Worm (Caenorhabditis elegans): Measurements from ENCODE around the gene D1046.18.

D1046.18 gene

ce11 chrIV:8892558-8892957 lies 37.5 kb upstream of the D1046.18 start, which contains the start of gene C27B7.2:
TSS of gene C27B7.2 (plus strand) at chrIV:8892858.
- no peak for TF ChIP-seq T23F11.4 (GFP tag; optimal IDR thresholded peaks at IDR 0.05)
- no peak for TF ChIP-seq tbx-2 (tag; optimal IDR thresholded peaks at IDR 0.05)
- no peak for TF ChIP-seq hlh-15 (tag; optimal IDR thresholded peaks at IDR 0.05)
- no peak for TF ChIP-seq pat-9 (tag; optimal IDR thresholded peaks at IDR 0.05)
- no peak for TF ChIP-seq ceh-6 (GFP tag; optimal IDR thresholded peaks at IDR 0.05)
- TF ChIP-seq pqm-1 (tag; optimal IDR thresholded peaks at IDR 0.05), result no peak
- no peak for TF ChIP-seq K09A11.1 (tag; optimal IDR thresholded peaks at IDR 0.05; ENCODE audit: insufficient read depth)
- no peak for TF ChIP-seq unc-42 (tag; optimal IDR thresholded peaks at IDR 0.05)
- TF ChIP-seq elt-4 (tag; optimal IDR thresholded peaks at IDR 0.05), result no peak
- TF ChIP-seq pros-1 (tag; optimal IDR thresholded peaks at IDR 0.05), result no peak
- no peak for TF ChIP-seq ttx-3 (tag; optimal IDR thresholded peaks at IDR 0.05)
- no peak for TF ChIP-seq sox-4 (tag; optimal IDR thresholded peaks at IDR 0.05)

- TF ChIP-seq unc-55 (GFP tag; optimal IDR thresholded peaks at IDR 0.05), result peak; percentile 62
- TF ChIP-seq ceh-34 (tag; optimal IDR thresholded peaks at IDR 0.05), result no peak
- no peak for TF ChIP-seq fax-1 (tag; optimal IDR thresholded peaks at IDR 0.05)
- peak; percentile 40 for TF ChIP-seq ceh-31 (tag; optimal IDR thresholded peaks at IDR 0.05)
- TF ChIP-seq hlh-30 (tag; optimal IDR thresholded peaks at IDR 0.05; ENCODE audit: insufficient read depth), result peak; percentile 55
- peak; percentile 0 for TF ChIP-seq nfya-1 (tag; optimal IDR thresholded peaks at IDR 0.05)
- no peak for TF ChIP-seq dmd-4 (tag; optimal IDR thresholded peaks at IDR 0.05; ENCODE audit: borderline replicate concordance)
- peak; percentile 46 for TF ChIP-seq pax-1 (tag; optimal IDR thresholded peaks at IDR 0.05)
Observed at ce11 chrIV:8893746-8894145, 36.3 kb upstream of the D1046.18 start, which contains the start of gene rad-54.L2. TSS of gene rad-54.L2 (plus strand) at chrIV:8894077.

DNA sequence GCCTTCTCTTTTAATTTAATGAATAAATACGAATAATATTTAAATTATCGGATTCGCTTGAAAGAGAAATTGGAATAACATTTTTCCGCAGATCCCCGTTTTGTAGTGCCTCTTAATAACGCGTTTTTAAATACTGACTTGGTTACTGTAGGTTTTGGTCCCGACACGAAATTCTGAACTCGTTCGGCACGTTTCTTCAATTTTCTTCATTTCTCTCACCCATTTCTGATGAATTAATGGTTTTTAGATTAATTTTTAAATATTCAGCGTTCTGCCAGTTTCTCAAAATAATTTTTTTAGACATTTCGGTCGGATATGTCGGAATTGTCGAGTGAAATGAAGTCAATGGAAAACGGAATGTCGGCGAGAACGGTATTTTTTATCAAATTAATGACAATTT lies 28.7 kb upstream of the D1046.18 start, which contains the start of gene C27B7.5:
Gene C27B7.5, plus strand, starts transcription at position 301 of the 400 bp plus-strand sequence.
- no peak for TF ChIP-seq dmd-4 (tag; optimal IDR thresholded peaks at IDR 0.05; ENCODE audit: borderline replicate concordance)
- TF ChIP-seq unc-42 (tag; optimal IDR thresholded peaks at IDR 0.05), result no peak
- TF ChIP-seq ceh-31 (tag; optimal IDR thresholded peaks at IDR 0.05), result no peak
- no peak for TF ChIP-seq lim-6 (tag; optimal IDR thresholded peaks at IDR 0.05)
- no peak for TF ChIP-seq hlh-6 (tag; optimal IDR thresholded peaks at IDR 0.05)
- no peak for TF ChIP-seq pag-3 (tag; optimal IDR thresholded peaks at IDR 0.05; ENCODE audit: borderline replicate concordance)
- no peak for TF ChIP-seq lin-11 (tag; optimal IDR thresholded peaks at IDR 0.05)
- no peak for TF ChIP-seq ref-2 (tag; optimal IDR thresholded peaks at IDR 0.05)
- TF ChIP-seq rnt-1 (tag; optimal IDR thresholded peaks at IDR 0.05), result no peak
- no peak for TF ChIP-seq ztf-16 (tag; optimal IDR thresholded peaks at IDR 0.05)
- no peak for TF ChIP-seq sox-2 (GFP tag; IDR thresholded peaks at IDR 0.05)
- no peak for TF ChIP-seq elt-2 (tag; optimal IDR thresholded peaks at IDR 0.05)
- TF ChIP-seq mec-3 (tag; optimal IDR thresholded peaks at IDR 0.05; ENCODE audit: borderline replicate concordance), result no peak
- no peak for TF ChIP-seq pqm-1 (tag; optimal IDR thresholded peaks at IDR 0.05)
- TF ChIP-seq hlh-15 (tag; optimal IDR thresholded peaks at IDR 0.05), result no peak
- no peak for TF ChIP-seq ttx-3 (tag; optimal IDR thresholded peaks at IDR 0.05)
- TF ChIP-seq hlh-13 (GFP tag; optimal IDR thresholded peaks at IDR 0.05), result no peak
- TF ChIP-seq fkh-10 (GFP tag; optimal IDR thresholded peaks at IDR 0.05), result no peak
- no peak for TF ChIP-seq zip-5 (tag; optimal IDR thresholded peaks at IDR 0.05)
- no peak for TF ChIP-seq che-1 (tag; optimal IDR thresholded peaks at IDR 0.05)

DNA sequence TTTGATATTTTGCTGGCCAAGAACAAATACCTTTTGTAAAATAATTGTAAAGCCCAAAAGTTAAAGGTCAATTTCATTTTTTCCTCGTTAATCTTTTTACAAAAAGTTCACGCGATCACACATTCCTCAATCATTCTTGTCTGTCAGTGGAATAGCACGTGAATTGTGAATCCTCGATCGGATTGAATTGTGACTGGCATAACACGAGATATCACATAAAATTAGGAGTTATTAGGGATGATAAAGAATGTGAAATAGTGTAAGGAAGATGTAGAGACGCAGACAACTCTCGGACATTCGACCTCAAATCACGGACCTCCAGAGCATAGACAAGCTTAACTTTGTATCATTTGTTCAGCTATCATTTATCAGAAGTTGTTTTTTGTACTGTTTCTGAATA lies 23.9 kb upstream of the D1046.18 start, which contains the start of gene C27B7.6:
Gene C27B7.6, minus strand, starts transcription at position 182 of the 400 bp plus-strand sequence.
- TF ChIP-seq C08G9.2 (tag; optimal IDR thresholded peaks at IDR 0.05), result no peak
- no peak for TF ChIP-seq K02D7.2 (tag; optimal IDR thresholded peaks at IDR 0.05)
- no peak for TF ChIP-seq mec-3 (tag; optimal IDR thresholded peaks at IDR 0.05; ENCODE audit: borderline replicate concordance)
- no peak for TF ChIP-seq pqm-1 (tag; optimal IDR thresholded peaks at IDR 0.05)
- TF ChIP-seq dmd-4 (tag; optimal IDR thresholded peaks at IDR 0.05; ENCODE audit: borderline replicate concordance), result no peak
- TF ChIP-seq che-1 (tag; optimal IDR thresholded peaks at IDR 0.05), result no peak
- peak; percentile 69 for TF ChIP-seq unc-55 (GFP tag; optimal IDR thresholded peaks at IDR 0.05)
- no peak for TF ChIP-seq eyg-1 (tag; optimal IDR thresholded peaks at IDR 0.05)
- TF ChIP-seq zip-5 (tag; optimal IDR thresholded peaks at IDR 0.05), result no peak
